Fruit fly (Drosophila melanogaster): ENCODE results near the gene br.

The br gene

DNA sequence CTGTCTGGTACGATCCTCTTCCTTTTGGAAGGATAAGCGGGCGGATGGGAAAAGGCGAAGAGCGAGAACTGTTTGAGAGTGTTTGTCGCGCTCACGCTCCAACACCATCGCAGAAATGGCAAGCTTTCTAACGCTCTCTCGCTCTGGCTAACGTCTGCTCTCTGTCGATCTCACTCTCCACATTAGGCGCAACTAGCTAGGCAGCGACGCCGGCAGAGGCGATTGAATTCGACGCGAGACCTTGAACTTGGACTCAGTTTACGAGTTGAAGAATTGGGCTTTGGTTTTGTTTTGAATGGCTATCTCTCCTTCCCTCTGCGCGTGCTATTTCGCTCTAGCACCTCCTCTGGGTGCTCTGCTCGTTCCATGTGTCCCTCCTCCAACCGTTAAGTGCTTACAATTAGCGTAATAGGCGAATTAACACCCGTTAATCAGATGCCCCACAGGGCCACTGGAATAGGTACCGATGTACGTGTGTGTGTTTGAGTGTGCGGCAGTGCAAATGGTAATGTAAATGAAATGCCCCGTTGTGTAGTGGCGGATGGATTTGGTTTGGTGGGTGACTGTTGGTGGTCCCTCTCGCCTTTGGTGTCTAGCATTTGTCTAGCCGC lies 44.9 kb downstream of the br start:
- TF ChIP-seq CG17801 (GFP tag; optimal IDR thresholded peaks at IDR 0.05; ENCODE audit: partially characterized antibody), result no peak

DNA sequence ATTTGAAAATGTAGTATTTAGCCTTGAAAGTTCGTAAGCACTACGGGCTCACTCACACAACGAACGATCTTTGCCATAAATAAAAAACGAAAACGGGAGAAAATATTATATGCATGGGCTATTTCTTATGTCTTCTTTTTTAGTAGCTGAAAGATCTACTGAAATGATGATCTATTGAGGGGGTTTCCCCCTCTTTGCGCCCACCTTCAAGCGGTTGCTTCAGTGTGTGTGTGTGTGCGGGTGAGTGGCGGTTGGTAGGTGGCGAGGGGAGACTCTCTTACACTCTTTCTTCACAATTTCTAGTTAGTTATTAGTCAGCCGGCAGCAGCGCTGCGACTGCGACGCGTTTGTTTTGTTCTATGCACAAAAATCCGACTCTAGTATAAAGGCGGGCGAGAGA lies 46.5 kb downstream of the br start:
- no peak for TF ChIP-seq CG17801 (GFP tag; optimal IDR thresholded peaks at IDR 0.05; ENCODE audit: partially characterized antibody)

DNA sequence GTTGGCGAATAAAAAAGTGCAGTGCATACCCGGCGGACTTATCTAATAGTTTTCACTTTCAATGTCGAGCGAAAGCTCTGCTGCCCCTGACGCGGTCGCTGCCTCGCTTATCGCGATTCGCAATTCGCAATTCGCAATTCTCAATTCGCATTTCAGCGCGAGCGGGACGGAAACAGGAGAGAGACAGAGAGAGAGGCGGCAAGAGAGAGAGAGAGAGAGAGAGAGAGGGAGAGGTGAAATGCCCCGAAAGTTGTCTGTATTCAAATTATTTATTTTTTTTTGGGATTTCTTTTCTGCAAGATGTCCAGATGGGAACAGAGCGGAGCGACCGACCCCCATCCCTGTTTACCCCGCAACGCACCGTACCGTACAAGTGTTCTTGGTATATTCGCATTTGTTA lies 48.2 kb downstream of the br start:
- no peak for TF ChIP-seq CG17801 (GFP tag; optimal IDR thresholded peaks at IDR 0.05; ENCODE audit: partially characterized antibody)

DNA sequence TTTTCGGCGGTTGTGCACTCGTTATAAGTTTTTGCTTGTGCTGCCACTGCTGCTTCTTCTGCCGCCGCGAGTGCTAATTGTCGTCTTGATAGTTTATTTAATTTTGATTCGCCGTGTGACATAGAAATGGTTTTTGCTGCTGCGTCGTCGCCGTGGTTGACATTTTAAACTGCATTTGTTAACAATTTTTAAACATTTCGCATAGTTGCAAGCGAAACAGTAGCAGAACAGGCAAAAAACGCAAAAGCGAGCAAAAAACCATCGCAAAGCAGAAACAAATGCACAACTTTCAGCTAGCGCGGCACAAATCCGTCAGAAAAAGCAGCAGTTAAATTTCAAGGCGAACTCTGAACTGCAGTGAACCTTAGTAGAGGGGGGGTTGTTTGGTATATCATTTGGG lies 48.7 kb downstream of the br start:
- no peak for TF ChIP-seq CG17801 (GFP tag; optimal IDR thresholded peaks at IDR 0.05; ENCODE audit: partially characterized antibody)

DNA sequence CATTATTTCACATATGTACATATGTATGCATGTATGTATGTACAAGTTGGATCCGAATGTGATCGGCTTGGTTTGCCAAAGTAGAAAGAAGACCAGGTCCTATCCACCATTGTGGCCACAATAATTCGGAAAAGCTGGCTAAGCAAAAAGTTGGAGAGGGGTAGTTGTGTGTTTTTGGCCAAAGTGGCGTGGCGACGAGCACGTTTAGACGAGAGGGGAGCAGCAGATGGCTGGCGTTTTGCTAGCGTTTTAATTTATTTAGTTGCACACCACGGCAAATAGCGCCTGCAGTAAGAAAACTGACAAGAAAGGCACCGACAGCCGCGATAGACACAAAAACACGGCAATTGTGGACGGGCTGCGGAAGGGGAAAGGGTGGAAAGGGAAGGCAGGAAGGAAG lies 50.2 kb downstream of the br start:
- TF ChIP-seq CG17801 (GFP tag; optimal IDR thresholded peaks at IDR 0.05; ENCODE audit: partially characterized antibody), result no peak

DNA sequence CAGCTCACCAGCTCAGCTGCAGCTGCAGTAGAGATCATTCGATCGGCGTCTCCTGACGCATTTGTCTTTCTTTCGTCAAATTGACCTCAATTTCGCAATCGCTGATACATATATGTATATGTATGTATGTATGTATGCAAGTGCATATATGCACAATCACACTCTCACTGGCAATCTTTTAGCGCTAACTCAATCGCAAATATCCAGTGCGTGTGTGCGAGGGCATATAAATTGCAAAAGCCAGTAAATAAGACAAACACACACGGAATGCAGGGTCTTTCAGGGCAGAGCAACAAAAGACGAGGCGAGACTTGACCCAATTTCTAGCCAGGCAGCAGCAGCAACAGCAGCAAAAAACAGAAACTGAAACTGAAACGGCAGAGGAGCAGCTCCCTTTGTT lies 52.7 kb downstream of the br start:
- no peak for TF ChIP-seq CG17801 (GFP tag; optimal IDR thresholded peaks at IDR 0.05; ENCODE audit: partially characterized antibody)

DNA sequence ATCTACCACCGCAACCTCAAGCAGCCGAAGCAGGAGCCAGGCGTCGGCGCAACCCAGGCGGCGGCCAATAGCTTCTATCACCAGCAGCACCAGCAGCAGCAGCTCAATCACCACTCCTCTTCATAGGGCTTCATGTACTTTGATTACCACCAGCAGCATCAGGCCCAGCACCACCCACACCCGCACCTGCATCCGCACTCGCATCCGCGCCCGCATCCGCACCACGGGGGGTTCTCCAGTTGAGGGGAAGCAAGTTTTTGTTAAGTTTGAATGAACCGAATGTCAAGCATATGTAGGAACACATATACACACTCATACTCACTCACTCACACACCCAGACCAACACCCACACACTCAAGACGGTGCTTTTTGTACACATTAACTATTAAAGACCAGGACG lies 68.7 kb downstream of the br start:
- no peak for TF ChIP-seq CG17801 (GFP tag; optimal IDR thresholded peaks at IDR 0.05; ENCODE audit: partially characterized antibody)

DNA sequence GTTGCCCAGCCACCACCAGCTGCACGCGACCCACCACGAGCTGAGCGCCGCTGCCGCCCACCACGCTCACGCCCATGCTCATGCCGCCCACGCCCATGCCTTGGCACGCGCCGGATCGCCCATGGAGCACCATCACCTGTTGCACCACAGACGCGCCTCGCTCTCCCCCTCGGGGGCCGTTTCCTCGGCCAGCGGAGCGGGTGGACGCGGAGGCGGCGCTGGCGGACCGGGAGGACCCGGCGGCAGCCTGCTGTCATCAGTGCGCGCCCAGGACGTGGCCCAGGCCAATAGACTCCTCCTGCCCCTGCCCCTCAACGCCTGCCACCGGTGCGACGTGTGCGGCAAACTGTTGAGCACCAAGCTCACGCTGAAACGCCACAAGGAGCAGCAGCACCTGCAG lies 72.9 kb downstream of the br start:
- TF ChIP-seq CG17801 (GFP tag; optimal IDR thresholded peaks at IDR 0.05; ENCODE audit: partially characterized antibody), result no peak

DNA sequence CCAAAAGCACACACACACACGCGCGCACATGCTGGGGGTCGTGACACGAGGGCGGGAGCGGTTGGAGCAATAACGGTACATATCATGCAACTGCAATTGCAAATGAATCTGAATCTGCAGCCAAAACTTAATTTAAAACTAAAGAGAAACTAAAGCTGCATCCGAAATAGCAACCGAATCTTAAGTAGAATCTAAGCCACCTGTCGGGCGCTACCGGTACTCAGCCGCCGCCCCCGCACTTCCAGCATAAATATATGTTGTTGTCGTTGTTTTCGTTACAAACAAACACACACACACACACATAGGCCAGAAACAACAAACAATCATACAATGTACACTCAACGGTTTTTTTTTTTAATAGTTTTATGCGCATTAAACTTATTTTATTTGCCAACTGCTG lies 85.3 kb downstream of the br start:
- TF ChIP-seq CG17801 (GFP tag; optimal IDR thresholded peaks at IDR 0.05; ENCODE audit: partially characterized antibody), result no peak

DNA sequence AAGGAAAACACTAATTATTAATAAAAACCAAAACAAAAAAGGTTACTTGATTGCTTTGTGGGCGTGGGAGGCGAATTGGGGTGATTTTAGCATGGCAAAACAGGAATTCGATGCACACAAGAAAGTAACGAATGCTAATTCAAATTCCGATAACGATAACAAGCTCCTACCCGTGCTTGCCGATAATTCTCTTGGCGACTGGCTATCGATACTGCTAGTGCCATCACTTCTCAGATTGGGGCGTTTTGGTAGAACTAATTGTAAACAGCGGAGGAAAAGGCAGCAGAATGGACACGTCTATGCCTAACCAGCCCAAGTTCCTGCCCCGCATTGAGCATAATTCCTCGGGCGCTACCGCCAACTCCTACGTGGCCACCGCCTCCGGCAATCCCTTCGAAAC lies 89.9 kb downstream of the br start, which contains the start of gene dor:
Gene dor (plus strand): TSS at position 217 of the 400 bp plus-strand sequence.
- TF ChIP-seq CG17801 (GFP tag; optimal IDR thresholded peaks at IDR 0.05; ENCODE audit: partially characterized antibody), result peak; percentile 23

DNA sequence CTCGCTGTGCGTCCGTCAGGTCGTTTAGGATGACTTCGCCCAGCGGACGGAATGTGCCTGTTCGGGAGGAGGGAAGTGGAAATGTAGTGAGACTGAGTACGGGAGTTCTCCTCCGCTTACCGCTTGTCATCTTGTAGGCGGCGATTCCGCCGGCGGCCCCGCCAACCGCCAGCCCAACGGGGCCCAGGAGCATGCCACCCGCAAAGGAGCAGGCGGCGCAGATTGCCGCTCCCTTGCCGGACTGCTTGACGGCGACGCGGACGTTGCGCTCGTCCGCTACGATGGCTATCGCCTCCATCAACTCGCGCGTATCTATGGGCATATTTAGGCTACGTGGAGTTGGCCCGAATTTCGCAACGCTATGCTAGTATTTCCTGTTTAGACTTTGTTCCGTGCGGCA lies 93.8 kb downstream of the br start, which contains the start of gene Mur2B:
Gene Mur2B (minus strand): TSS at position 101 of the 400 bp plus-strand sequence.
- no peak for TF ChIP-seq CG17801 (GFP tag; optimal IDR thresholded peaks at IDR 0.05; ENCODE audit: partially characterized antibody)

DNA sequence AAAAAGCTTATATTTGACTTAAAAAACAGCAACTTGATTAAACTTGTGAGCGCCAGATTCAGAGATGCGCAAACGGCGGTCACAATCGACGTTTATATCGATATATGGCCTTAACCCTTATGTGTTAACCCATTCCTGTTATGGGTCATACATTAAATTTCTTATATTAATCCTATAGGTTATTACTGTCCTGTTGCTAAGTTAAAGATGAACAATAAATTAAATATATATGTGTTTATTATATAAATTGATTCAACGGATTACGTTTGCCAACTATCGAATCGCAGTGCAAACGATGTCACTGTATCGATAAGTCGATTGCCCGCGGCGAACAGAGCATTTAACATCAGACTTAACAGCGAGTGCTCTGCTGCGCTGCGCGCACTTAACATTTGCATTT lies 94.3 kb downstream of the br start, which contains the start of the genes CG3740 and hfw:
Gene CG3740 (minus strand): TSS at position 84 of the 400 bp plus-strand sequence.
Gene hfw (plus strand): TSS at position 357 of the 400 bp plus-strand sequence.
- peak; percentile 59 for TF ChIP-seq CG17801 (GFP tag; optimal IDR thresholded peaks at IDR 0.05; ENCODE audit: partially characterized antibody)

DNA sequence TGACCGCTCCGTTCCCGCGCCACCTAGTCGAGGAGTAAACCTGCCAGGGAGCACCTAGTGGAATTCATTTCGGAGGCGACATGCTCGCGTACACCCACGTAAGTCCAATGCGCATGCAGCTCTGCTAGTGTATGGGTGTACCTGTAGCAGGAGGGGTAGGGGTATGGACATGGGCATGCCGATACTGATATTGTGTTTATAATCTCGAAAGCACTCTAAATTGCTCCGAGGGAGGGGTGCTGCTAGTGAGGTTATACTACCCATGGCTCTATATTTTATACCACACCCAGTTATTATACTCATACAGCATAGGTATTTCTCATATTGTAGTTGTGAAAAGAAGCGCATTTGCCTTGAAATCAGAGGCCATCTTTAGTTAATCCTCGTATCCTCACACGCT lies 94.9 kb downstream of the br start:
- no peak for TF ChIP-seq CG17801 (GFP tag; optimal IDR thresholded peaks at IDR 0.05; ENCODE audit: partially characterized antibody)

DNA sequence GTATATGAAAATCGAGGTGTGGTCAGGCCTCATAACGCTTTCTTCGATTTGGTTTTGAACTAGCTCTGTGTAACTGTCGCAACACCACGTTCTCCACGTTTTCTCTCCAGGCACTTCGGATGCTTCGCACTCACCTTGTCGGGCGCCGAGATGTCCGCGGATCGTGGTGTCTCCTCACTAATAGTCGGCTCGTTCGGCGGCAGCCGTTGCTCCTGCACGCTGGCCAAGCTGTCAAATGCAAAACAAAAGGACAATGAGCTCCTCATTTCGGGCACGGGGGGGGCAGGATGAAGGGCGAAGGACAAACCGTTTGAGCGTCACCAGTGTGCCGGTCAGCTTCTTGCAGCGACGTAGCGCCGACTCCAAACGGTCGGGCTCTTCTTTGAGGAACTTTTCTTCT lies 106.3 kb downstream of the br start, which contains the start of gene CG14797:
Gene CG14797 (plus strand): TSS at position 301 of the 400 bp plus-strand sequence.
- no peak for TF ChIP-seq CG17801 (GFP tag; optimal IDR thresholded peaks at IDR 0.05; ENCODE audit: partially characterized antibody)

DNA sequence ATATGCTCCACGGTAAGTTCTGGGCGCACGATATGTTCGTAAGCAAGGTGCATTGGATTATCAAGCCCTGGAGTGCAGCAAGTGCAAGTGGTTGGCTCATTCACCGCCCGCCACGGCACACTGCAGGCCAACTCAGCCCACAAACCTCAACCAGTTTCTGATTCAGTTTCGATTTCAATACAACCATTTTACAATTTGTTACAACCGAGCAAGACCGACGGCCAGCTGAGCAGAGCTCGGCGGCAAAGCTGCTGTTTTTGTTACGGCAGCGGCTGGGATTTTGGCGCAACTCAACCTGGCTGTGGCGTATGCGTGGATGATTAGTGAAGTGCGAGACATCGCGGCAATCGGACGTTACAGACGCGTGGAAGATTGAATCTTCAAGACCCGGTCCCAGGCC lies 111.4 kb downstream of the br start, which contains the start of gene b6:
Gene b6 (plus strand): TSS at position 320 of the 400 bp plus-strand sequence.
- no peak for TF ChIP-seq CG17801 (GFP tag; optimal IDR thresholded peaks at IDR 0.05; ENCODE audit: partially characterized antibody)

DNA sequence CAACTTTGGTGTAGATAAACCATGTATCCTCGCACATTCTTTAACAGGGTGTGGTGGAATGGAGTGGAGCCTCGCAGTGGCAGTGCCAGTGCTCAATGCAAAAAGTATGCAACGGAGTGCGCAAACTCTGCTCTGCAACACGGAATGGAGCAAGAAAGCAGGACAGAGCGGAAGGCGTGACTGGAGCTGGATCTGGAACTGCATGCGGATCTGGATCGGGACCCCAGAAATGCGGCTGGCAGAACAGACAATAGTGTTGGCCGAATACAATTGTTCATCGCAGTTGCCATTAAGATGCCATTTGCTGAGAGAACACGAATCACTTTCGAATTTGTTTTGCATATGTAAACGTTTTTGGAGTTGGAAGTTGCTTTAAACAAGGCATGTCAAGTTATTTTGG lies 116.5 kb downstream of the br start:
- TF ChIP-seq CG17801 (GFP tag; optimal IDR thresholded peaks at IDR 0.05; ENCODE audit: partially characterized antibody), result no peak

DNA sequence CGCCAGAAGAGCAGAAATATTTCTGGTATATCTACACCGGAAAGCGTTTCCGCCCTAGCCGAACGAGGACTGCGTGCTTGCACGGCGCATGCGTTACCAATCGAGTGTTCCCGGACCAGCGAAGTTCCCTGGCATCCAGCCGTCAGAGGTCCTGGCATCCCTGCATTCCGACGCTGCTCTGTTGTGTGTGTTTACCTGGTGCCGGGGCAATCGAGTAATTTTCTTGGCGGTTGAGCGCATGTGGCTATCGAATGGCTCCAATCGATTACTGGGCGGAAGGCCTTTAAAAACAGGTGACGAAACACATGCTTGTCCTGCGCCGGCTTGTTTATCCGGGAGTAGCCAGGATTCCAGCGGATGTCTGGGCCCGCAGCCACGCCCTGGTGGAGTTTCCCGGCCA lies 117.6 kb downstream of the br start, which contains the start of gene CG32809:
Gene CG32809 (minus strand): TSS at position 216 of the 400 bp plus-strand sequence.
- TF ChIP-seq CG17801 (GFP tag; optimal IDR thresholded peaks at IDR 0.05; ENCODE audit: partially characterized antibody), result no peak
